Worm (Caenorhabditis elegans) whole organism, L4 larva: ENCODE measurements around the gene D1046.2.

ENCODE experiments used
- ceh-62 ChIP-seq: sonication (generic microtip); optimal IDR thresholded peaks from 2 replicates; lab custom pipeline; 2017; ENCODE audit warnings: missing biosample characterization, missing genetic modification characterization
- lin-15B ChIP-seq: fragments of 150-350 bp; sonication (generic microtip); optimal IDR thresholded peaks from 3 replicates; lab custom pipeline; 2014; ENCODE audit warnings: missing biosample characterization, missing genetic modification characterization

DNA sequence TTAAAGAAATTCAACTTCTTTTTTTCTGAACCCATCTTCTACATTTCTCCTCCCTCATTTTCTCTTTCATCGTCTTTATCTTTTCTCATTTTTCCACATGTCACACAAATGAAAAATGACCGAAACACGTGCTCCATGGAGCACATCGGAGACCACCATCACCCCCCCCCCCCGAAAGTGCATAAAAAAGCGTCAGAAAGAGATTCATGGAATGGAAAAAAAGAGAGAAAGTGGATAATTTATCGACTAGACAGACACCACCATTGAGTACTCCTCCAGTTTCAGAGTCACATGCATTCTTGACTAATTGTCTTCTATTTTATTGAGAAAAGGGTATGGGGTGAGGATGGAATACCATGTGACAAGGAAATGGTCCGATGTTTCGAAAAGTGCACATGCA, 21.3 kb upstream of the D1046.2 start:
- TF ChIP-seq lin-15B (tag; lab: Kevin White, UChicago) (no peak), ceh-62 (tag; lab: Kevin White, UChicago) (no peak)
